Fruit fly (Drosophila melanogaster): ENCODE measurements around the gene betaNACtes1.

Gene betaNACtes1

dm6 chrX:14218045-14218483, 45.6 kb upstream of the betaNACtes1 start (continued):
- TF ChIP-seq CG2120 (GFP tag; optimal IDR thresholded peaks at IDR 0.05) (peak; percentile 88), CG4854 (GFP tag; optimal IDR thresholded peaks at IDR 0.05) (peak; percentile 57), lab (GFP tag; optimal IDR thresholded peaks at IDR 0.05) (peak; percentile 93), slbo (GFP tag; IDR thresholded peaks at IDR 0.05) (peak; percentile 89), CG7271 (tag; optimal IDR thresholded peaks at IDR 0.05) (peak; percentile 60), Dref (GFP tag; IDR thresholded peaks at IDR 0.05) (no peak), CG18262 (tag; optimal IDR thresholded peaks at IDR 0.05) (peak; percentile 90), gcm2 (GFP tag; optimal IDR thresholded peaks at IDR 0.05) (peak; percentile 60), gsb-n (tag; optimal IDR thresholded peaks at IDR 0.05) (peak; percentile 89), Sry-δ (GFP tag; optimal IDR thresholded peaks at IDR 0.05) (peak; percentile 26), fu2 (GFP tag; optimal IDR thresholded peaks at IDR 0.05) (peak; percentile 48), CG10274 (GFP tag; optimal IDR thresholded peaks at IDR 0.05) (peak; percentile 53), CG43689 (GFP tag; IDR thresholded peaks at IDR 0.05) (peak; percentile 76), ac (GFP tag; optimal IDR thresholded peaks at IDR 0.05) (peak; percentile 51), ato (GFP tag; IDR thresholded peaks at IDR 0.05; ENCODE audit: partially characterized antibody) (no peak), insv (GFP tag; optimal IDR thresholded peaks at IDR 0.05) (peak in 1 of 2 experiments; percentile 21), Dad (GFP tag; optimal IDR thresholded peaks at IDR 0.05) (peak; percentile 52), BtbVII (GFP tag; optimal IDR thresholded peaks at IDR 0.05) (peak; percentile 86), da (GFP tag; optimal IDR thresholded peaks at IDR 0.05) (peak; percentile 53), Scr (GFP tag; IDR thresholded peaks at IDR 0.05; ENCODE audit: partially characterized antibody) (no peak), Kr (GFP tag; optimal IDR thresholded peaks at IDR 0.05) (no peak), CTCF (GFP tag; optimal IDR thresholded peaks at IDR 0.05) (peak; percentile 39), org-1 (GFP tag; optimal IDR thresholded peaks at IDR 0.05) (peak; percentile 84), ham (GFP tag; IDR thresholded peaks at IDR 0.05) (peak; percentile 46; the same call in 1 of the 2 replicates), vvl (GFP tag; IDR thresholded peaks at IDR 0.05) (peak; percentile 94), CG17568 (GFP tag; optimal IDR thresholded peaks at IDR 0.05) (peak; percentile 69), Mes4 (GFP tag; optimal IDR thresholded peaks at IDR 0.05) (peak; percentile 55), CG16863 (GFP tag; optimal IDR thresholded peaks at IDR 0.05) (peak; percentile 71), sens-2 (GFP tag; IDR thresholded peaks at IDR 0.05) (peak; percentile 71), mam (GFP tag; optimal IDR thresholded peaks at IDR 0.05) (peak; percentile 62), CG12942 (GFP tag; optimal IDR thresholded peaks at IDR 0.05) (peak; percentile 72), HLH4C (GFP tag; IDR thresholded peaks at IDR 0.05; ENCODE audit: partially characterized antibody) (no peak), pnt (GFP tag; optimal IDR thresholded peaks at IDR 0.05) (peak; percentile 73), Hr51 (GFP tag; optimal IDR thresholded peaks at IDR 0.05) (peak; percentile 72 to 94), Neu2 (GFP tag; optimal IDR thresholded peaks at IDR 0.05; ENCODE audit: borderline replicate concordance) (no peak), CG3163 (GFP tag; optimal IDR thresholded peaks at IDR 0.05) (no peak), ken (GFP tag; IDR thresholded peaks at IDR 0.05) (peak; percentile 79), rib (GFP tag; IDR thresholded peaks at IDR 0.05) (peak; percentile 69), Poxn (GFP tag; IDR thresholded peaks at IDR 0.05) (peak; percentile 58; the same call in 1 of the 2 replicates), H15 (GFP tag; IDR thresholded peaks at IDR 0.05) (peak; percentile 77), wor (GFP tag; IDR thresholded peaks at IDR 0.05) (peak; percentile 74), CG33213 (GFP tag; optimal IDR thresholded peaks at IDR 0.05) (peak; percentile 13), unpg (GFP tag; optimal IDR thresholded peaks at IDR 0.05) (peak; percentile 94), CG9727 (GFP tag; optimal IDR thresholded peaks at IDR 0.05) (peak; percentile 91), CG11085 (GFP tag; IDR thresholded peaks at IDR 0.05) (peak; percentile 81), CG34376 (GFP tag; optimal IDR thresholded peaks at IDR 0.05) (peak; percentile 50), Fer2 (tag; optimal IDR thresholded peaks at IDR 0.05) (peak; percentile 71), sob (GFP tag; IDR thresholded peaks at IDR 0.05) (peak; percentile 88), CG17912 (GFP tag; optimal IDR thresholded peaks at IDR 0.05) (no peak), CG15696 (tag; optimal IDR thresholded peaks at IDR 0.05) (peak; percentile 75), CG12659 (GFP tag; optimal IDR thresholded peaks at IDR 0.05) (peak; percentile 89)

Data from whole organism, embryonic.